Fruit fly (Drosophila melanogaster) whole organism, embryonic: ENCODE results near the gene CG15043.

Experiments
- CG10431 ChIP-seq: fragments of 200-800 bp; sonication (Bioruptor generic); optimal IDR thresholded peaks from 3 replicates; lab custom pipeline; 2018; ENCODE audit warnings: missing biosample characterization, mild to moderate bottlenecking, missing genetic modification characterization
- CG11695 ChIP-seq: fragments of 200-800 bp; sonication (Bioruptor generic); IDR thresholded peaks from 3 replicates; pipeline ENCODE4 v1.3.6; 2022; ENCODE audit warnings: missing biosample characterization, missing genetic modification characterization
- CG14014 ChIP-seq: fragments of 200-800 bp; sonication (Bioruptor generic); IDR thresholded peaks from 2 replicates; pipeline ENCODE4 v1.3.6; 2022; ENCODE audit warnings: missing biosample characterization, missing genetic modification characterization
- CG14667 ChIP-seq: fragments of 200-800 bp; sonication (Bioruptor generic); IDR thresholded peaks from 2 replicates; pipeline ENCODE4 v1.3.6; 2022; ENCODE audit warnings: missing biosample characterization, missing genetic modification characterization
- CG16863 ChIP-seq: fragments of 200-800 bp; sonication (Bioruptor generic); optimal IDR thresholded peaks from 3 replicates; lab custom pipeline; 2016; ENCODE audit warnings: missing biosample characterization, missing genetic modification characterization
- CG17385 ChIP-seq: fragments of 200-800 bp; sonication (Bioruptor generic); optimal IDR thresholded peaks from 3 replicates; lab custom pipeline; 2018; ENCODE audit warnings: missing biosample characterization, mild to moderate bottlenecking, missing genetic modification characterization
- CG17912 ChIP-seq: fragments of 200-800 bp; sonication (Bioruptor generic); optimal IDR thresholded peaks from 2 replicates; lab custom pipeline; 2018; ENCODE audit warnings: missing biosample characterization, mild to moderate bottlenecking, missing genetic modification characterization
- CG1792 ChIP-seq: fragments of 200-800 bp; sonication (Bioruptor generic); optimal IDR thresholded peaks from 2 replicates; lab custom pipeline; 2016; ENCODE audit warnings: missing biosample characterization, missing genetic modification characterization
- CG18476 ChIP-seq: fragments of 200-800 bp; sonication (Bioruptor generic); optimal IDR thresholded peaks from 2 replicates; lab custom pipeline; 2016; ENCODE audit warnings: missing biosample characterization, mild to moderate bottlenecking, missing genetic modification characterization
- CG2116 ChIP-seq: fragments of 200-800 bp; sonication (Bioruptor generic); optimal IDR thresholded peaks from 3 replicates; lab custom pipeline; 2018; ENCODE audit warnings: missing biosample characterization, mild to moderate bottlenecking, missing genetic modification characterization
- CG2678 ChIP-seq: fragments of 200-800 bp; sonication (Bioruptor generic); optimal IDR thresholded peaks from 3 replicates; lab custom pipeline; 2019; ENCODE audit warnings: missing biosample characterization, mild to moderate bottlenecking, missing genetic modification characterization, moderate library complexity
- CG30431 ChIP-seq: fragments of 200-800 bp; sonication (Bioruptor generic); optimal IDR thresholded peaks from 2 replicates; lab custom pipeline; 2017; ENCODE audit warnings: missing biosample characterization, missing genetic modification characterization
- CG31224 ChIP-seq: fragments of 200-800 bp; sonication (Bioruptor generic); IDR thresholded peaks from 2 replicates; pipeline ENCODE4 v1.3.6; 2022; ENCODE audit warnings: missing biosample characterization, missing genetic modification characterization
- CG34376 ChIP-seq: fragments of 200-800 bp; sonication (Bioruptor generic); optimal IDR thresholded peaks from 2 replicates; lab custom pipeline; 2018; ENCODE audit warnings: missing biosample characterization, mild to moderate bottlenecking, missing genetic modification characterization
- CG3995 ChIP-seq: fragments of 200-800 bp; sonication (Bioruptor generic); optimal IDR thresholded peaks from 3 replicates; lab custom pipeline; 2016; ENCODE audit warnings: missing biosample characterization, missing genetic modification characterization
- CG4730 ChIP-seq: fragments of 200-800 bp; sonication (Bioruptor generic); IDR thresholded peaks from 2 replicates; pipeline ENCODE4 v1.3.6; 2022; ENCODE audit warnings: missing biosample characterization, missing genetic modification characterization
- CG6254 ChIP-seq: fragments of 200-800 bp; sonication (Bioruptor generic); optimal IDR thresholded peaks from 3 replicates; lab custom pipeline; 2017; ENCODE audit warnings: mild to moderate bottlenecking, missing biosample characterization, missing genetic modification reagents, missing genetic modification characterization
- CG6813 ChIP-seq: fragments of 200-800 bp; sonication (Bioruptor generic); optimal IDR thresholded peaks from 2 replicates; lab custom pipeline; 2017; ENCODE audit warnings: missing biosample characterization, missing genetic modification characterization, mild to moderate bottlenecking, moderate library complexity, missing genetic modification reagents
- CoRest ChIP-seq: fragments of 200-800 bp; sonication (Bioruptor generic); optimal IDR thresholded peaks from 3 replicates; lab custom pipeline; 2018; ENCODE audit warnings: missing biosample characterization, mild to moderate bottlenecking, missing genetic modification characterization, moderate library complexity
- Deaf1 ChIP-seq: fragments of 200-800 bp; optimal IDR thresholded peaks from 3 replicates; lab custom pipeline; 2019; ENCODE audit warnings: missing biosample characterization, mild to moderate bottlenecking, missing genetic modification characterization, moderate library complexity
- Doc3 ChIP-seq: fragments of 200-800 bp; sonication (Bioruptor generic); IDR thresholded peaks from 3 replicates; pipeline ENCODE4 v1.3.6; 2022; ENCODE audit warnings: missing biosample characterization, missing genetic modification characterization; ENCODE audit not compliant: partially characterized antibody
- Dp ChIP-seq: fragments of 200-800 bp; sonication (Bioruptor generic); optimal IDR thresholded peaks from 2 replicates; lab custom pipeline; 2018; ENCODE audit warnings: missing biosample characterization, mild to moderate bottlenecking, missing genetic modification characterization, moderate library complexity
- Hmx ChIP-seq: fragments of 200-800 bp; sonication (Bioruptor generic); optimal IDR thresholded peaks from 2 replicates; lab custom pipeline; 2016; ENCODE audit warnings: missing biosample characterization, missing genetic modification characterization
- Hr39 ChIP-seq: fragments of >200 bp; optimal IDR thresholded peaks from 2 replicates; lab custom pipeline; 2017
- Kr ChIP-seq: fragments of 200-800 bp; sonication (Bioruptor generic); optimal IDR thresholded peaks from 2 replicates; lab custom pipeline; 2017; ENCODE audit warnings: missing biosample characterization, mild to moderate bottlenecking, missing genetic modification characterization
- Lpt ChIP-seq: fragments of >200 bp; optimal IDR thresholded peaks from 2 replicates; lab custom pipeline; 2018; ENCODE audit warnings: missing biosample characterization, missing genetic modification characterization
- Mes4 ChIP-seq: fragments of 200-800 bp; sonication (Bioruptor generic); optimal IDR thresholded peaks from 2 replicates; lab custom pipeline; 2016; ENCODE audit warnings: missing biosample characterization, missing genetic modification characterization
- Nf-YC ChIP-seq: fragments of 200-800 bp; optimal IDR thresholded peaks from 3 replicates; lab custom pipeline; 2019; ENCODE audit warnings: missing biosample characterization, mild to moderate bottlenecking, missing genetic modification characterization, moderate library complexity
- Ptx1 ChIP-seq: fragments of 200-800 bp; sonication (Bioruptor generic); IDR thresholded peaks from 2 replicates; pipeline ENCODE4 v1.3.6; 2022; ENCODE audit warnings: missing biosample characterization, missing genetic modification characterization
- Sin3A ChIP-seq: fragments of >200 bp; optimal IDR thresholded peaks from 2 replicates; lab custom pipeline; 2018
- Sox102F ChIP-seq: fragments of 200-800 bp; sonication (Bioruptor generic); optimal IDR thresholded peaks from 2 replicates; lab custom pipeline; 2018; ENCODE audit warnings: missing biosample characterization, mild to moderate bottlenecking, missing genetic modification characterization, moderate library complexity
- TFAM ChIP-seq: fragments of 200-800 bp; sonication (Bioruptor generic); optimal IDR thresholded peaks from 2 replicates; lab custom pipeline; 2017; ENCODE audit warnings: missing biosample characterization, missing genetic modification characterization, inconsistent platforms
- exex ChIP-seq: fragments of 200-800 bp; sonication (Bioruptor generic); optimal IDR thresholded peaks from 4 replicates; lab custom pipeline; 2018; ENCODE audit warnings: missing biosample characterization, mild to moderate bottlenecking, missing genetic modification characterization, moderate library complexity
- gro ChIP-seq: fragments of 200-800 bp; sonication (Bioruptor generic); optimal IDR thresholded peaks from 2 replicates; lab custom pipeline; 2016; ENCODE audit warnings: missing biosample characterization, missing genetic modification characterization
- hbn ChIP-seq: fragments of 200-800 bp; sonication (Bioruptor generic); IDR thresholded peaks from 2 replicates; pipeline ENCODE4 v1.3.6; 2022; ENCODE audit warnings: missing biosample characterization, missing genetic modification characterization; ENCODE audit not compliant: partially characterized antibody
- kni ChIP-seq: fragments of 200-800 bp; sonication (Bioruptor generic); optimal IDR thresholded peaks from 3 replicates; lab custom pipeline; 2017; ENCODE audit warnings: mild to moderate bottlenecking, missing biosample characterization, missing genetic modification reagents, missing genetic modification characterization
- lov ChIP-seq, 2 experiments: fragments of 200-800 bp in 1 of 2; fragments of >200 bp in 1 of 2; sonication (Bioruptor generic) in 1 of 2; IDR thresholded peaks in 1 of 2; optimal IDR thresholded peaks in 1 of 2; 2 replicates in 1 of 2; 3 replicates in 1 of 2; pipeline versions ENCODE4 v1.3.6 to Lab custom; 2017 to 2022; ENCODE audit warnings: missing biosample characterization in 1 of 2, missing genetic modification characterization in 1 of 2
- mam ChIP-seq: fragments of 200-800 bp; sonication (Bioruptor generic); optimal IDR thresholded peaks from 3 replicates; lab custom pipeline; 2016; ENCODE audit warnings: missing biosample characterization, missing genetic modification characterization
- nerfin-2 ChIP-seq: fragments of 200-800 bp; sonication (Bioruptor generic); IDR thresholded peaks from 2 replicates; pipeline ENCODE4 v1.3.6; 2022; ENCODE audit warnings: missing biosample characterization, missing genetic modification characterization; ENCODE audit not compliant: partially characterized antibody
- oc ChIP-seq: fragments of 200-800 bp; sonication (Bioruptor generic); optimal IDR thresholded peaks from 2 replicates; lab custom pipeline; 2018; ENCODE audit warnings: missing biosample characterization, mild to moderate bottlenecking, missing genetic modification characterization, moderate library complexity
- p53 ChIP-seq: fragments of 200-800 bp; sonication (Bioruptor generic); optimal IDR thresholded peaks from 2 replicates; lab custom pipeline; 2016; ENCODE audit warnings: missing biosample characterization, missing genetic modification characterization
- pnt ChIP-seq: fragments of 200-800 bp; sonication (Bioruptor generic); optimal IDR thresholded peaks from 3 replicates; lab custom pipeline; 2016; ENCODE audit warnings: missing biosample characterization, missing genetic modification characterization
- rib ChIP-seq: fragments of 200-800 bp; sonication (Bioruptor generic); IDR thresholded peaks from 2 replicates; pipeline ENCODE4 v1.3.6; 2022; ENCODE audit warnings: missing biosample characterization, missing genetic modification characterization
- salm ChIP-seq: fragments of 200-800 bp; sonication (Bioruptor generic); optimal IDR thresholded peaks from 2 replicates; lab custom pipeline; 2018; ENCODE audit warnings: missing biosample characterization, mild to moderate bottlenecking, missing genetic modification characterization
- sob ChIP-seq: fragments of 200-800 bp; sonication (Bioruptor generic); IDR thresholded peaks from 2 replicates; pipeline ENCODE4 v1.3.6; 2022; ENCODE audit warnings: missing biosample characterization, missing genetic modification characterization
- sqz ChIP-seq: fragments of 200-800 bp; sonication (Bioruptor generic); optimal IDR thresholded peaks from 3 replicates; lab custom pipeline; 2018; ENCODE audit warnings: missing biosample characterization, mild to moderate bottlenecking, missing genetic modification characterization
- tin ChIP-seq: fragments of 200-800 bp; sonication (Bioruptor generic); optimal IDR thresholded peaks from 3 replicates; lab custom pipeline; 2016; ENCODE audit warnings: missing biosample characterization, missing genetic modification characterization
- tio ChIP-seq: fragments of 200-800 bp; sonication (Bioruptor generic); optimal IDR thresholded peaks from 2 replicates; lab custom pipeline; 2017; ENCODE audit warnings: missing biosample characterization, missing genetic modification characterization, inconsistent platforms
- unc-4 ChIP-seq: fragments of 200-800 bp; sonication (Bioruptor generic); IDR thresholded peaks from 2 replicates; pipeline ENCODE4 v1.3.6; 2022; ENCODE audit warnings: missing biosample characterization, missing genetic modification characterization; ENCODE audit not compliant: partially characterized antibody
- zen2 ChIP-seq: fragments of 200-800 bp; sonication (Bioruptor generic); IDR thresholded peaks from 3 replicates; pipeline ENCODE4 v1.3.6; 2022; ENCODE audit warnings: missing biosample characterization, missing genetic modification characterization; ENCODE audit not compliant: partially characterized antibody
- zf30C ChIP-seq: fragments of 200-800 bp; sonication (Bioruptor generic); optimal IDR thresholded peaks from 3 replicates; lab custom pipeline; 2018; ENCODE audit warnings: missing biosample characterization, mild to moderate bottlenecking, missing genetic modification characterization

Gene CG15043

DNA sequence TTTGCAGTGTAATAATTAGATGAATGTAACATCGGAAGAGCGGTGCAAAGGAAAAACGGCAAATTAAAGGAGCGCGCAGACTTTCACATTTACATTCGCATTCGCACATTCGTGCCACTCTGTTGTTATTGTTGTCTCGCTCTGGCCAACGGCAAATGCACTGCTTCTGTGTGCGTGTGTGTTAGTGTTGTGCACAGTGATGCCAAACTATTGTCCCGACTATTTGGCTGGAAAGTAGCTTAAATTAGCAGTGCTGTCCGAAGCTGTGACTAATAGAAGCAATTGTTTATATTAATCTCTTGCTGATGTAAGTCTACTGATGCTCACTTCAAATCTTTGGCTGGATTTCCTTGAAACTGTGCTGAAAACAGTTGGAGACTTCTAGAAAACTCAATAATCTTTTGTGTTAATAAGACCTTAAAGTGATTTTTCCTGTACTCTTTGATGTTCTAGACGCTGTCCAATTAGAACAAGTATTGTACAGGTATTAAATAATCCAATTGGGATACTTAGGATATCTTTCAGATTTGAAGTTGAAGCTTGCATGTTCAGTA is 22.1 kb upstream of the CG15043 start (continued):
- TF ChIP-seq CG17912 (GFP tag; lab: Kevin White, UChicago) (no peak), p53 (GFP tag; lab: Kevin White, UChicago) (no peak), Dp (GFP tag; lab: Kevin White, UChicago) (no peak), CG14667 (no peak), CG14014 (GFP tag; lab: Robert Waterston, UW) (no peak; the same call in 1 of the 2 replicates), Doc3 (GFP tag; lab: Robert Waterston, UW) (no peak), CG6254 (no peak), pnt (GFP tag; lab: Kevin White, UChicago) (no peak), CG2678 (tag; lab: Kevin White, UChicago) (peak; percentile 33), unc-4 (GFP tag; lab: Robert Waterston, UW) (no peak), zen2 (GFP tag; lab: Robert Waterston, UW) (no peak), lov (optimal IDR thresholded peaks at IDR 0.05; lab: Kevin White, UChicago) (no peak), lov (GFP tag; IDR thresholded peaks at IDR 0.05; lab: Robert Waterston, UW) (no peak), Hmx (GFP tag; lab: Kevin White, UChicago) (no peak), CG31224 (GFP tag; lab: Robert Waterston, UW) (no peak), Nf-YC (tag; lab: Kevin White, UChicago) (peak; percentile 22), CG16863 (GFP tag; lab: Kevin White, UChicago) (no peak), CG18476 (GFP tag; lab: Kevin White, UChicago) (no peak), Sin3A (no peak), zf30C (GFP tag; lab: Kevin White, UChicago) (peak; percentile 24), gro (GFP tag; lab: Kevin White, UChicago) (no peak), Sox102F (no peak), tin (no peak), oc (tag; lab: Kevin White, UChicago) (no peak), hbn (GFP tag; lab: Robert Waterston, UW) (no peak), sqz (no peak), CG6813 (GFP tag; lab: Kevin White, UChicago) (no peak), salm (tag; lab: Kevin White, UChicago) (no peak), CG3995 (GFP tag; lab: Kevin White, UChicago) (peak; percentile 74), Lpt (GFP tag; lab: Kevin White, UChicago) (no peak), Mes4 (GFP tag; lab: Kevin White, UChicago) (no peak), CG4730 (GFP tag; lab: Robert Waterston, UW) (no peak), CG2116 (no peak), CG11695 (GFP tag; lab: Robert Waterston, UW) (no peak), kni (GFP tag; lab: Kevin White, UChicago) (peak; percentile 4), CG30431 (no peak), rib (GFP tag; lab: Robert Waterston, UW) (0 out of 2 replicates have a peak, but pooled peaks have one; percentile 13), CG10431 (GFP tag; lab: Kevin White, UChicago) (no peak), Hr39 (no peak), exex (no peak), CG1792 (no peak), mam (GFP tag; lab: Kevin White, UChicago) (peak; percentile 49), Ptx1 (GFP tag; lab: Robert Waterston, UW) (peak; percentile 33; the same call in 1 of the 2 replicates), CG17385 (GFP tag; lab: Kevin White, UChicago) (peak; percentile 10), Kr (GFP tag; lab: Kevin White, UChicago) (no peak), Deaf1 (tag; lab: Kevin White, UChicago) (peak; percentile 22), TFAM (no peak), nerfin-2 (no peak), CoRest (tag; lab: Kevin White, UChicago) (peak; percentile 43), CG34376 (GFP tag; lab: Kevin White, UChicago) (no peak), sob (GFP tag; lab: Robert Waterston, UW) (no peak), tio (peak; percentile 3)
